Fruit fly (Drosophila melanogaster): ENCODE data around the gene CG33189.

DNA sequence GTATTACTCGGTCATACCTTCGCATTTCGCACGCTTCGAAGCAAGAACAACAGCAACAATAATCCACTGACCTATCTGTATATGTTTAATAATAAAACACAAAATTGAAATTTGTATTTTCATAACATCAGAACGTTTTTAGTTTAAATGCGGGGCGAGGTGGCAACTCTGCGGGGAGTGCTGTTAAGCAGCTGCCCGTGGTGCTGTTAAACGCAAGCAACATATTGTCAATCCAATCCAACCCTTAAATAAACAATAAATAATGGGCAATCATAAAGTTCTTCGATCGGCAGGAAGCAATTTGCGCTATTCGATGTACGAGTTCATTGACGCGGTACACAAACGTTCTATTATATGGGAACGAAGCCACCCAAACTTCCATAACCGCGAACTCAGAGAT is 25.5 kb upstream of the CG33189 start, which contains the start of gene hng2:
- TF ChIP-seq pad (GFP tag; optimal IDR thresholded peaks at IDR 0.05) (no peak), bab1 (GFP tag; optimal IDR thresholded peaks at IDR 0.05) (no peak), toe (GFP tag; optimal IDR thresholded peaks at IDR 0.05) (no peak), cic (GFP tag; optimal IDR thresholded peaks at IDR 0.05) (no peak), CG12768 (GFP tag; optimal IDR thresholded peaks at IDR 0.05) (no peak), Hr96 (GFP tag; optimal IDR thresholded peaks at IDR 0.05) (no peak), CG33017 (tag; optimal IDR thresholded peaks at IDR 0.05) (no peak), Clk (GFP tag; optimal IDR thresholded peaks at IDR 0.05) (no peak)
